Fruit fly (Drosophila melanogaster): ENCODE results near the gene Cyp4ac1.

- TF ChIP-seq pan (optimal IDR thresholded peaks at IDR 0.05): no peak
- no peak for TF ChIP-seq jim (GFP tag; optimal IDR thresholded peaks at IDR 0.05)
- no peak for TF ChIP-seq Dfd (GFP tag; optimal IDR thresholded peaks at IDR 0.05)
- no peak for TF ChIP-seq psq (GFP tag; optimal IDR thresholded peaks at IDR 0.05)
- TF ChIP-seq usp (GFP tag; optimal IDR thresholded peaks at IDR 0.05): no peak
- TF ChIP-seq GATAd (GFP tag; optimal IDR thresholded peaks at IDR 0.05): no peak
- TF ChIP-seq h (GFP tag; optimal IDR thresholded peaks at IDR 0.05): no peak
- TF ChIP-seq dsf (GFP tag; optimal IDR thresholded peaks at IDR 0.05; ENCODE audit: borderline replicate concordance): no peak
- no peak for TF ChIP-seq sv (GFP tag; optimal IDR thresholded peaks at IDR 0.05)
- TF ChIP-seq Rel (GFP tag; optimal IDR thresholded peaks at IDR 0.05): no peak
- TF ChIP-seq Rel (tag; optimal IDR thresholded peaks at IDR 0.05): peak; percentile 67
- TF ChIP-seq CG32264 (GFP tag; optimal IDR thresholded peaks at IDR 0.05): no peak
Observed at dm6 chr2L:5300785-5301616, 37.2 kb downstream of the Cyp4ac1 start.
